Worm (Caenorhabditis elegans) whole organism, young adult: ENCODE data around the gene C50F7.5.
A peak's percentile ranks its signal among the peaks of the same experiment; 100 is the strongest.

Source experiments
- B0019.2 ChIP-seq: fragments of 200-800 bp; sonication (Bioruptor generic); conservative IDR thresholded peaks from 2 replicates; pipeline ENCODE4 v1.3.6; 2022; ENCODE audit warnings: missing genetic modification reagents, missing genetic modification characterization, missing compliant biosample characterization
- C06A6.2 ChIP-seq: fragments of 200-800 bp; sonication (Bioruptor generic); conservative IDR thresholded peaks from 2 replicates; pipeline ENCODE4 v1.3.6; 2022; ENCODE audit warnings: missing genetic modification characterization, missing compliant biosample characterization
- D2030.7 ChIP-seq: fragments of 200-800 bp; sonication (Bioruptor generic); IDR thresholded peaks from 2 replicates; pipeline ENCODE4 v1.3.6; 2022; ENCODE audit warnings: missing genetic modification reagents, missing genetic modification characterization, missing compliant biosample characterization
- F39B2.1 ChIP-seq: fragments of 200-800 bp; sonication (Bioruptor generic); IDR thresholded peaks from 2 replicates; pipeline ENCODE4 v1.3.6; 2022; ENCODE audit warnings: missing genetic modification reagents, missing genetic modification characterization, missing compliant biosample characterization
- F49E8.2 ChIP-seq: sonication (generic microtip); optimal IDR thresholded peaks from 3 replicates; lab custom pipeline; 2017; ENCODE audit warnings: missing genetic modification characterization, mild to moderate bottlenecking, missing compliant biosample characterization, antibody characterized with exemption, moderate library complexity; ENCODE audit not compliant: insufficient read depth
- F57C9.4 ChIP-seq: sonication (generic microtip); optimal IDR thresholded peaks from 2 replicates; lab custom pipeline; 2017; ENCODE audit warnings: mild to moderate bottlenecking, missing genetic modification characterization, missing compliant biosample characterization
- Y56A3A.18 ChIP-seq: fragments of 200-800 bp; sonication (Bioruptor generic); IDR thresholded peaks from 2 replicates; pipeline ENCODE4 v1.3.6; 2022; ENCODE audit warnings: missing genetic modification reagents, missing genetic modification characterization, missing compliant biosample characterization
- Y67H2A.10 ChIP-seq: fragments of 200-800 bp; sonication (Bioruptor generic); conservative IDR thresholded peaks from 2 replicates; pipeline ENCODE4 v1.3.6; 2022; ENCODE audit warnings: missing genetic modification reagents, missing genetic modification characterization, missing compliant biosample characterization
- cebp-1 ChIP-seq, 2 experiments: fragments of 200-800 bp in 1 of 2; sonication (Bioruptor generic) in 1 of 2; sonication (generic microtip) in 1 of 2; IDR thresholded peaks in 1 of 2; optimal IDR thresholded peaks in 1 of 2; 2 replicates each; pipeline versions ENCODE4 v1.3.6 to Lab custom; 2017 to 2022; ENCODE audit warnings: missing compliant biosample characterization in 2 of 2, missing genetic modification characterization in 2 of 2, mild to moderate bottlenecking in 1 of 2, missing genetic modification reagents in 1 of 2, moderate library complexity in 1 of 2
- ceh-100 ChIP-seq: fragments of 200-800 bp; sonication (Bioruptor generic); IDR thresholded peaks from 2 replicates; pipeline ENCODE4 v1.3.6; 2022; ENCODE audit warnings: missing genetic modification reagents, missing genetic modification characterization, missing compliant biosample characterization
- egl-44 ChIP-seq: fragments of 200-800 bp; sonication (Bioruptor generic); IDR thresholded peaks from 2 replicates; pipeline ENCODE4 v1.3.6; 2022; ENCODE audit warnings: missing genetic modification reagents, missing genetic modification characterization, missing compliant biosample characterization
- egrh-3 ChIP-seq: fragments of 200-800 bp; sonication (Bioruptor generic); IDR thresholded peaks from 2 replicates; pipeline ENCODE4 v1.3.6; 2022; ENCODE audit warnings: missing genetic modification reagents, missing genetic modification characterization, missing compliant biosample characterization
- hlh-12 ChIP-seq: sonication (generic microtip); optimal IDR thresholded peaks from 2 replicates; lab custom pipeline; 2016; ENCODE audit warnings: missing genetic modification characterization, missing compliant biosample characterization
- hmg-20 ChIP-seq: fragments of 200-800 bp; sonication (Bioruptor generic); IDR thresholded peaks from 2 replicates; pipeline ENCODE4 v1.3.6; 2022; ENCODE audit warnings: missing genetic modification reagents, missing genetic modification characterization, missing compliant biosample characterization
- madf-3 ChIP-seq: fragments of 200-800 bp; sonication (Bioruptor generic); IDR thresholded peaks from 2 replicates; pipeline ENCODE4 v1.3.6; 2022; ENCODE audit warnings: missing genetic modification reagents, missing genetic modification characterization, missing compliant biosample characterization
- madf-8 ChIP-seq: fragments of 200-800 bp; sonication (Bioruptor generic); conservative IDR thresholded peaks from 2 replicates; pipeline ENCODE4 v1.3.6; 2022; ENCODE audit warnings: missing genetic modification reagents, missing genetic modification characterization, missing compliant biosample characterization
- mcd-1 ChIP-seq: fragments of 200-800 bp; sonication (Bioruptor generic); IDR thresholded peaks from 2 replicates; pipeline ENCODE4 v1.3.6; 2022; ENCODE audit warnings: missing genetic modification reagents, missing genetic modification characterization, missing compliant biosample characterization
- mxl-1 ChIP-seq: sonication (generic microtip); optimal IDR thresholded peaks from 2 replicates; lab custom pipeline; 2016; ENCODE audit warnings: missing genetic modification characterization, missing compliant biosample characterization
- nhr-120 ChIP-seq: fragments of 200-800 bp; sonication (Bioruptor generic); IDR thresholded peaks from 2 replicates; pipeline ENCODE4 v1.3.6; 2022; ENCODE audit warnings: missing genetic modification characterization, missing compliant biosample characterization
- nhr-27 ChIP-seq: fragments of 200-800 bp; sonication (Bioruptor generic); optimal IDR thresholded peaks from 2 replicates; lab custom pipeline; 2018; ENCODE audit warnings: mild to moderate bottlenecking, missing genetic modification characterization, moderate library complexity, missing compliant biosample characterization
- nhr-80 ChIP-seq: sonication (generic microtip); optimal IDR thresholded peaks from 2 replicates; lab custom pipeline; 2016; ENCODE audit warnings: missing genetic modification characterization, missing compliant biosample characterization
- pha-4 ChIP-seq: fragments of 150-350 bp; sonication (generic microtip); optimal IDR thresholded peaks from 2 replicates; lab custom pipeline; 2014; ENCODE audit warnings: missing biosample characterization, missing genetic modification reagents, missing genetic modification characterization
- sea-2 ChIP-seq: fragments of 200-800 bp; sonication (Bioruptor generic); IDR thresholded peaks from 2 replicates; pipeline ENCODE4 v1.3.6; 2022; ENCODE audit warnings: missing genetic modification characterization, missing compliant biosample characterization
- snpc-3.4 ChIP-seq: sonication (generic microtip); optimal IDR thresholded peaks from 2 replicates; lab custom pipeline; 2017; ENCODE audit warnings: missing genetic modification characterization, mild to moderate bottlenecking, missing compliant biosample characterization, antibody characterized with exemption, moderate library complexity, missing genotype, missing genetic modification reagents
- snpc-4 ChIP-seq, 5 experiments: fragments of 150-350 bp in 1 of 5; sonication (generic microtip) in 4 of 5; optimal IDR thresholded peaks; 2 replicates each; lab custom pipeline; 2014 to 2018; ENCODE audit warnings: missing genetic modification characterization in 5 of 5, missing biosample characterization in 3 of 5, antibody characterized with exemption in 2 of 5, mild to moderate bottlenecking in 2 of 5, missing compliant biosample characterization in 2 of 5, missing genotype in 2 of 5, moderate library complexity in 2 of 5, missing genetic modification reagents in 1 of 5
- somi-1 ChIP-seq: fragments of 200-800 bp; sonication (Bioruptor generic); optimal IDR thresholded peaks from 2 replicates; lab custom pipeline; 2018; ENCODE audit warnings: mild to moderate bottlenecking, missing genetic modification characterization, missing compliant biosample characterization
- tbx-9 ChIP-seq: sonication (generic microtip); optimal IDR thresholded peaks from 2 replicates; lab custom pipeline; 2016; ENCODE audit warnings: borderline replicate concordance, missing genetic modification characterization, inconsistent platforms, missing compliant biosample characterization
- unc-130 ChIP-seq: sonication (generic microtip); optimal IDR thresholded peaks from 2 replicates; lab custom pipeline; 2016; ENCODE audit warnings: missing genetic modification reagents, missing genetic modification characterization, missing compliant biosample characterization
- ztf-25 ChIP-seq: fragments of 200-800 bp; sonication (Bioruptor generic); IDR thresholded peaks from 2 replicates; pipeline ENCODE4 v1.3.6; 2022; ENCODE audit warnings: missing genetic modification reagents, missing genetic modification characterization, missing compliant biosample characterization
- ztf-26 ChIP-seq: sonication (generic microtip); optimal IDR thresholded peaks from 2 replicates; lab custom pipeline; 2017; ENCODE audit warnings: missing genetic modification characterization, missing compliant biosample characterization

C50F7.5 gene

DNA sequence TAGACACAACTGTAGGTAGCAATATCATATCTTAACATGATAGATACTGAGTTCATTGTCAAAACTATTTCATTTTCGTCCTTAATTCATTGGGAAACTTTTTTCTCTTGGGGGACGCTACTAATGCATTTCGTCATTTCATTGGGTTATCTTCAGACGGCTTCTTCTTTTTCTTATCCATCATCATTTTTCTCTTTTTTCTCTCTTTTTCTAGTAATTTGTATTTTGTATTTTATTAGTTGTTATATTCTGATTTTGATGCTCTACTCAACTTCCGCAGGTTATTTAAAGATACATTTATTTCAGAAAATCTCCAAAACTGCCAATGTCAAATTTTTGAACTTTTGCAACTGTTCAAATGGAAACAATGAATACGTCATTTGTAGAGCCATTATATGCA lies 17.0 kb downstream of the C50F7.5 start, which contains the start of gene npr-35:
TSS of gene npr-35 (plus strand) at position 301 of the 400 bp plus-strand sequence.
- TF ChIP-seq mxl-1 (tag; lab: Kevin White, UChicago) = no peak
- TF ChIP-seq Y56A3A.18 (GFP tag; lab: Robert Waterston, UW) = no peak
- TF ChIP-seq Y67H2A.10 (GFP tag; lab: Robert Waterston, UW) = no peak
- no peak for TF ChIP-seq hmg-20 (GFP tag; lab: Robert Waterston, UW)
- TF ChIP-seq pha-4 = no peak
- no peak for TF ChIP-seq snpc-3.4
- TF ChIP-seq snpc-4 (GFP tag; optimal IDR thresholded peaks at IDR 0.05; lab: Kevin White, UChicago) = no peak
- TF ChIP-seq snpc-4 (tag; optimal IDR thresholded peaks at IDR 0.05; lab: Kevin White, UChicago) = no peak
- TF ChIP-seq F39B2.1 = no peak
- TF ChIP-seq ztf-25 = no peak

- no peak for TF ChIP-seq hlh-12
- no peak for TF ChIP-seq madf-3 (GFP tag; lab: Robert Waterston, UW)
- no peak for TF ChIP-seq sea-2 (GFP tag; lab: Robert Waterston, UW)
- TF ChIP-seq madf-8 (GFP tag; lab: Robert Waterston, UW) = no peak
- peak; percentile 77 for TF ChIP-seq nhr-80 (tag; lab: Kevin White, UChicago)
- no peak for TF ChIP-seq mxl-1 (tag; lab: Kevin White, UChicago)
- no peak for TF ChIP-seq B0019.2 (GFP tag; lab: Robert Waterston, UW)
- no peak for TF ChIP-seq somi-1 (GFP tag; lab: Kevin White, UChicago)
Observed at ce11 chrIV:7747838-7748237, 21.3 kb downstream of the C50F7.5 start, which contains the start of gene klo-1. TSS of gene klo-1 (minus strand) at chrIV:7748225.

DNA sequence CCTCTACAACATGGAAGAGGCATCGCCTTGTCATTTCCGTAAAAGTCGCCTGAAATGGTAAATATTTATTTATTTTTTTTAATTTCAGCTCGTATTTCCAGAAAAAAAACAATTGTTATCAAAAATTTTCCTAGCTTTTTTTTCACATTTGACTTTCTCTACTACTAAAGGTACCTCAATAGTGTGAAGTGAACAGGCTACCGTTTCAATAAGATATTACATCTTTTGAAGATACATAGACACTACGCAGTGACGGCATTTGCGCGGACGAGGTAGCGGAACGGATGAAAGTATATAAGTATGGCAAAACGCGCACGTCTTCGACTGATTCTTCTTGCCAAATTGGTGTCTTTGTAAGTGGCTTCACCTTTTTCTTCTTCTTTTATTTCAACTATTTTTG lies 26.6 kb downstream of the C50F7.5 start, which contains the start of gene col-14:
TSS of gene col-14 (plus strand) at position 301 of the 400 bp plus-strand sequence.
- TF ChIP-seq egrh-3 = no peak
- TF ChIP-seq C06A6.2 = no peak
- no peak for TF ChIP-seq madf-3 (GFP tag; lab: Robert Waterston, UW)
- no peak for TF ChIP-seq cebp-1 (GFP tag; IDR thresholded peaks at IDR 0.05; lab: Robert Waterston, UW)
- TF ChIP-seq cebp-1 (tag; optimal IDR thresholded peaks at IDR 0.05; lab: Kevin White, UChicago) = no peak
- no peak for TF ChIP-seq tbx-9 (tag; lab: Kevin White, UChicago)
- TF ChIP-seq Y67H2A.10 (GFP tag; lab: Robert Waterston, UW) = no peak
- TF ChIP-seq egl-44 = no peak
- TF ChIP-seq D2030.7 (GFP tag; lab: Robert Waterston, UW) = no peak
- TF ChIP-seq nhr-120 (GFP tag; lab: Robert Waterston, UW) = no peak
- no peak for TF ChIP-seq ztf-26 (tag; lab: Kevin White, UChicago)
- no peak for TF ChIP-seq F49E8.2 (tag; lab: Kevin White, UChicago)

DNA sequence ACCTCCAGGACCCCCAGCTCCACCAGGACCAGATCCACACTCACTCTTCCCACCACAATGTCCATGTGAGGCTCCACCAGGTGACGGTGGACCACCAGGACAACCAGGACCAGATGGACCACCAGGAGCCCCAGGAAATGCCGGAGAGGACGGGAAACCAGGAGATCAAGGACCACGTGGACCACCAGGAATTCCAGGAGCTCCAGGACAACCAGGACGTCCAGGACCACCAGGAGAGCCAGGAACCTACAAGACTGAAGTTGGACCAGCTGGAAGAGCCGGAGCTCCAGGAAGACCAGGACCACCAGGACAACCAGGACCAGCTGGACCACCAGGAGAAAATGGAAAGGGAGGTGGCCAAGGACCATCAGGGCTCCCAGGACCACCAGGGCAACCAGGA lies 27.6 kb downstream of the C50F7.5 start:
- TF ChIP-seq ztf-25 (no peak), egrh-3 (peak; percentile 75; the same call in 1 of the 2 replicates)

DNA sequence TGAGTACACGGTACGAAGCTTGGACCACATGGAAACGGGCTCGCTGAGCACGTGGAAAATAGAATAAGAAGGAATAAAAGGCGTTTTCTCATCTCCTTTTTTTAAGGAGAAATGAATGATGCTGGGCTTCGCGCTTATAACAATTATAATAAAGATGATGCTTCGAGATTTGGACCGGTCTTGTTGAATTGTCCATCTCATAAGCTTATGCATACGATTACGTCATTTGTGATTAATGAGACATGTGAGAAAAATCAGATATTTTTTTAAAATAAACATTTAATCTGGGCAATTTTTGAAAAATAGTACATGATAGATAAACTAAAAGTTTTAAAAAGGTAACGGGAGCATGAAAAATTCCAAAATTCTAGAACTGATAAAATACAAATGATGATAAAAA lies 30.7 kb downstream of the C50F7.5 start, which contains the start of gene C46A5.4:
TSS of gene C46A5.4 (minus strand) at position 101 of the 400 bp plus-strand sequence.
- no peak for TF ChIP-seq ceh-100 (GFP tag; lab: Robert Waterston, UW)

- no peak for TF ChIP-seq mcd-1
- no peak for TF ChIP-seq F57C9.4 (tag; lab: Kevin White, UChicago)
- TF ChIP-seq nhr-27 (tag; lab: Kevin White, UChicago) = no peak
- no peak for TF ChIP-seq unc-130
- TF ChIP-seq madf-3 (GFP tag; lab: Robert Waterston, UW) = no peak
- no peak for TF ChIP-seq snpc-4 (GFP tag; optimal IDR thresholded peaks at IDR 0.05; lab: Kevin White, UChicago)
- TF ChIP-seq snpc-4 (tag; optimal IDR thresholded peaks at IDR 0.05; lab: Kevin White, UChicago) = no peak
- TF ChIP-seq F39B2.1 = no peak
- no peak for TF ChIP-seq Y56A3A.18 (GFP tag; lab: Robert Waterston, UW)
Observed at ce11 chrIV:7759527-7759926, 33.0 kb downstream of the C50F7.5 start, which contains the start of gene dsb-3. TSS of gene dsb-3 (minus strand) at chrIV:7759627.
